Worm (Caenorhabditis elegans) whole organism, L1 larva: ENCODE measurements around the gene C26E1.2.

Experiments
- C04F5.9 ChIP-seq: sonication (generic microtip); optimal IDR thresholded peaks from 2 replicates; lab custom pipeline; 2016; ENCODE audit warnings: missing genetic modification characterization, missing compliant biosample characterization
- F16B12.6 ChIP-seq: fragments of 150-350 bp; optimal IDR thresholded peaks from 2 replicates; lab custom pipeline; 2014; ENCODE audit warnings: missing biosample characterization, missing genetic modification characterization
- Y116A8C.19 ChIP-seq: sonication (generic microtip); optimal IDR thresholded peaks from 2 replicates; lab custom pipeline; 2016; ENCODE audit warnings: missing compliant biosample characterization, missing genetic modification characterization, borderline replicate concordance
- aha-1 ChIP-seq: fragments of 150-350 bp; optimal IDR thresholded peaks from 2 replicates; lab custom pipeline; 2014; ENCODE audit warnings: missing biosample characterization, missing genetic modification characterization
- ceh-63 ChIP-seq: fragments of 200-800 bp; sonication (Bioruptor generic); optimal IDR thresholded peaks from 2 replicates; lab custom pipeline; 2018; ENCODE audit warnings: mild to moderate bottlenecking, missing genetic modification characterization, missing compliant biosample characterization
- ceh-90 ChIP-seq: sonication (generic microtip); optimal IDR thresholded peaks from 2 replicates; lab custom pipeline; 2016; ENCODE audit warnings: missing genetic modification characterization, missing compliant biosample characterization
- ces-1 ChIP-seq: fragments of 150-350 bp; optimal IDR thresholded peaks from 2 replicates; lab custom pipeline; 2014; ENCODE audit warnings: missing biosample characterization, missing genetic modification reagents, missing genetic modification characterization
- dsc-1 ChIP-seq: sonication (generic microtip); optimal IDR thresholded peaks from 2 replicates; lab custom pipeline; 2016; ENCODE audit warnings: mild to moderate bottlenecking, missing genetic modification characterization, missing compliant biosample characterization
- efl-1 ChIP-seq, 4 experiments: fragments of 150-350 bp; optimal IDR thresholded peaks in 3 of 4; peaks in 1 of 4; 1 replicate in 1 of 4; 2 replicates in 3 of 4; lab custom pipeline; 2014; ENCODE audit warnings: missing biosample characterization in 2 of 4, missing genetic modification characterization in 2 of 4, missing genetic modification reagents in 2 of 4
- egl-13 ChIP-seq: sonication (generic microtip); optimal IDR thresholded peaks from 2 replicates; lab custom pipeline; 2016; ENCODE audit warnings: missing genotype, missing genetic modification reagents, missing genetic modification characterization, missing compliant biosample characterization
- elt-2 ChIP-seq: sonication (generic microtip); optimal IDR thresholded peaks from 2 replicates; lab custom pipeline; 2016; ENCODE audit warnings: missing genetic modification characterization, mild to moderate bottlenecking, inconsistent platforms, missing compliant biosample characterization, missing genetic modification reagents
- ets-5 ChIP-seq: fragments of 200-800 bp; sonication (Bioruptor generic); IDR thresholded peaks from 2 replicates; pipeline ENCODE4 v1.3.6; 2022; ENCODE audit warnings: missing genetic modification characterization, missing compliant biosample characterization
- fkh-8 ChIP-seq: sonication (generic microtip); optimal IDR thresholded peaks from 2 replicates; lab custom pipeline; 2016; ENCODE audit warnings: mild to moderate bottlenecking, missing genetic modification characterization, missing compliant biosample characterization
- fos-1 ChIP-seq: fragments of 150-350 bp; optimal IDR thresholded peaks from 2 replicates; lab custom pipeline; 2014; ENCODE audit warnings: missing biosample characterization, missing genetic modification characterization
- hlh-4 ChIP-seq: sonication (generic microtip); optimal IDR thresholded peaks from 2 replicates; lab custom pipeline; 2016; ENCODE audit warnings: mild to moderate bottlenecking, missing genetic modification characterization, missing compliant biosample characterization
- isw-1 ChIP-seq: fragments of 200-800 bp; sonication (Bioruptor generic); IDR thresholded peaks from 2 replicates; pipeline ENCODE4 v1.3.6; 2022; ENCODE audit warnings: missing genetic modification characterization, missing compliant biosample characterization
- lin-13 ChIP-seq: fragments of 150-350 bp; optimal IDR thresholded peaks from 2 replicates; lab custom pipeline; 2014; ENCODE audit warnings: missing biosample characterization, missing genetic modification reagents, missing genetic modification characterization
- lin-14 ChIP-seq: fragments of 200-800 bp; sonication (Bioruptor generic); optimal IDR thresholded peaks from 2 replicates; lab custom pipeline; 2018; ENCODE audit warnings: mild to moderate bottlenecking, missing genetic modification characterization, moderate library complexity, missing compliant biosample characterization
- lin-39 ChIP-seq: fragments of 150-350 bp; optimal IDR thresholded peaks from 2 replicates; lab custom pipeline; 2014; ENCODE audit warnings: missing biosample characterization, missing genetic modification reagents, missing genetic modification characterization
- lsy-2 ChIP-seq, 2 experiments: fragments of 150-350 bp; optimal IDR thresholded peaks; 2 replicates each; lab custom pipeline; 2014; ENCODE audit warnings: missing biosample characterization in 2 of 2, missing genetic modification characterization in 2 of 2
- mab-9 ChIP-seq: fragments of 200-800 bp; sonication (Bioruptor generic); IDR thresholded peaks from 2 replicates; pipeline ENCODE4 v1.3.6; 2022; ENCODE audit warnings: missing genetic modification reagents, missing genetic modification characterization, missing compliant biosample characterization
- mep-1 ChIP-seq: fragments of 150-350 bp; optimal IDR thresholded peaks from 2 replicates; lab custom pipeline; 2014; ENCODE audit warnings: missing biosample characterization, missing genetic modification characterization
- nhr-11 ChIP-seq: fragments of 150-350 bp; optimal IDR thresholded peaks from 2 replicates; lab custom pipeline; 2014; ENCODE audit warnings: missing biosample characterization, missing genetic modification characterization
- nhr-19 ChIP-seq: fragments of 200-800 bp; sonication (Bioruptor generic); conservative IDR thresholded peaks from 2 replicates; pipeline ENCODE4 v1.3.6; 2022; ENCODE audit warnings: missing genetic modification characterization, missing compliant biosample characterization
- nhr-237 ChIP-seq: fragments of 150-350 bp; optimal IDR thresholded peaks from 2 replicates; lab custom pipeline; 2014; ENCODE audit warnings: missing biosample characterization, missing genetic modification characterization
- nhr-28 ChIP-seq: fragments of 150-350 bp; optimal IDR thresholded peaks from 2 replicates; lab custom pipeline; 2014; ENCODE audit warnings: missing biosample characterization, missing genetic modification characterization
- nhr-47 ChIP-seq: sonication (generic microtip); optimal IDR thresholded peaks from 2 replicates; lab custom pipeline; 2016; ENCODE audit warnings: mild to moderate bottlenecking, missing genetic modification characterization, moderate library complexity, missing compliant biosample characterization
- nhr-71 ChIP-seq: sonication (generic microtip); optimal IDR thresholded peaks from 2 replicates; lab custom pipeline; 2016; ENCODE audit warnings: mild to moderate bottlenecking, missing genetic modification characterization, moderate library complexity, missing compliant biosample characterization
- nhr-76 ChIP-seq: sonication (generic microtip); optimal IDR thresholded peaks from 2 replicates; lab custom pipeline; 2017; ENCODE audit warnings: missing biosample characterization, missing genetic modification characterization
- nhr-85 ChIP-seq: sonication (generic microtip); peaks from one replicate; lab custom pipeline; 2016; ENCODE audit warnings: missing genetic modification characterization, inconsistent platforms, missing compliant biosample characterization
- pag-3 ChIP-seq: sonication (generic microtip); optimal IDR thresholded peaks from 2 replicates; lab custom pipeline; 2017; ENCODE audit warnings: missing genetic modification characterization, mild to moderate bottlenecking, missing compliant biosample characterization, antibody characterized with exemption, borderline replicate concordance; ENCODE audit not compliant: insufficient read depth
- rnt-1 ChIP-seq: sonication (generic microtip); optimal IDR thresholded peaks from 2 replicates; lab custom pipeline; 2016; ENCODE audit warnings: mild to moderate bottlenecking, missing genetic modification characterization, moderate library complexity, missing compliant biosample characterization
- skn-1 ChIP-seq: fragments of 150-350 bp; optimal IDR thresholded peaks from 2 replicates; lab custom pipeline; 2014; ENCODE audit warnings: missing biosample characterization, missing genetic modification characterization
- snpc-4 ChIP-seq: fragments of 150-350 bp; optimal IDR thresholded peaks from 2 replicates; lab custom pipeline; 2014; ENCODE audit warnings: missing biosample characterization, missing genetic modification characterization
- snu-23 ChIP-seq: sonication (generic microtip); optimal IDR thresholded peaks from 2 replicates; lab custom pipeline; 2016; ENCODE audit warnings: missing genetic modification characterization, missing compliant biosample characterization
- sptf-1 ChIP-seq: fragments of 150-350 bp; optimal IDR thresholded peaks from 2 replicates; lab custom pipeline; 2014; ENCODE audit warnings: missing biosample characterization, missing genetic modification characterization
- unc-62 ChIP-seq: fragments of 150-350 bp; optimal IDR thresholded peaks from 2 replicates; lab custom pipeline; 2014; ENCODE audit warnings: missing biosample characterization, missing genetic modification reagents, missing genetic modification characterization
- unc-86 ChIP-seq: sonication (generic microtip); optimal IDR thresholded peaks from 2 replicates; lab custom pipeline; 2016; ENCODE audit warnings: missing genetic modification characterization, missing compliant biosample characterization
- vab-15 ChIP-seq: sonication (generic microtip); optimal IDR thresholded peaks from 2 replicates; lab custom pipeline; 2017; ENCODE audit warnings: missing genotype, mild to moderate bottlenecking, missing genetic modification characterization, missing compliant biosample characterization
- xbp-1 ChIP-seq: sonication (generic microtip); optimal IDR thresholded peaks from 2 replicates; lab custom pipeline; 2016; ENCODE audit warnings: missing genetic modification characterization, missing compliant biosample characterization
- zag-1 ChIP-seq: fragments of 150-350 bp; optimal IDR thresholded peaks from 2 replicates; lab custom pipeline; 2014; ENCODE audit warnings: missing biosample characterization, missing genetic modification characterization
- zip-4 ChIP-seq: fragments of 200-800 bp; sonication (Bioruptor generic); optimal IDR thresholded peaks from 2 replicates; lab custom pipeline; 2018; ENCODE audit warnings: mild to moderate bottlenecking, missing genetic modification characterization, moderate library complexity, missing compliant biosample characterization
- ztf-11 ChIP-seq, 2 experiments: sonication (generic microtip); optimal IDR thresholded peaks; 2 replicates each; lab custom pipeline; 2016 to 2017; ENCODE audit warnings: missing genetic modification characterization in 2 of 2, missing biosample characterization in 1 of 2, missing compliant biosample characterization in 1 of 2

The C26E1.2 gene

ce11 chrV:13288881-13289280 lies 16.1 kb upstream of the C26E1.2 start:
- no peak for TF ChIP-seq zag-1 (tag; lab: Kevin White, UChicago)
- no peak for TF ChIP-seq ces-1 (GFP tag; lab: Kevin White, UChicago)
- no peak for TF ChIP-seq nhr-47 (tag; lab: Kevin White, UChicago)
- no peak for TF ChIP-seq sptf-1 (tag; lab: Kevin White, UChicago)
- TF ChIP-seq elt-2 (tag; lab: Kevin White, UChicago): no peak
- TF ChIP-seq skn-1: no peak
- no peak for TF ChIP-seq Y116A8C.19 (tag; lab: Kevin White, UChicago)
- no peak for TF ChIP-seq egl-13 (tag; lab: Kevin White, UChicago)
- peak; percentile 68 for TF ChIP-seq rnt-1
- TF ChIP-seq nhr-237 (tag; lab: Kevin White, UChicago): no peak
- TF ChIP-seq nhr-28: no peak
- no peak for TF ChIP-seq nhr-11
- no peak for TF ChIP-seq nhr-85 (tag; lab: Kevin White, UChicago)
- peak; percentile 48 for TF ChIP-seq lin-14 (GFP tag; lab: Kevin White, UChicago)
- TF ChIP-seq fos-1 (tag; lab: Kevin White, UChicago): no peak
- TF ChIP-seq pag-3 (tag; lab: Kevin White, UChicago): peak; percentile 58
- TF ChIP-seq ztf-11 (tag; optimal IDR thresholded peaks at IDR 0.05; lab: Kevin White, UChicago): no peak
- TF ChIP-seq vab-15 (tag; lab: Kevin White, UChicago): no peak
- TF ChIP-seq lin-39: no peak
- TF ChIP-seq isw-1 (GFP tag; lab: Robert Waterston, UW): no peak
- TF ChIP-seq snu-23 (GFP tag; lab: Kevin White, UChicago): peak; percentile 25
- TF ChIP-seq dsc-1: no peak
- TF ChIP-seq unc-62 (GFP tag; lab: Kevin White, UChicago): no peak
- no peak for TF ChIP-seq xbp-1
- TF ChIP-seq C04F5.9 (tag; lab: Kevin White, UChicago): no peak
- no peak for TF ChIP-seq ceh-63 (GFP tag; lab: Kevin White, UChicago)
- peak; percentile 53 for TF ChIP-seq nhr-71 (tag; lab: Kevin White, UChicago)
- TF ChIP-seq ets-5 (GFP tag; lab: Robert Waterston, UW): no peak
- 0 out of 2 replicates have a peak, but pooled peaks have one; percentile 10 for TF ChIP-seq nhr-19 (GFP tag; lab: Robert Waterston, UW)
- TF ChIP-seq hlh-4: no peak
- TF ChIP-seq ceh-90 (tag; lab: Kevin White, UChicago): no peak
- no peak for TF ChIP-seq snpc-4 (tag; lab: Kevin White, UChicago)
- TF ChIP-seq zip-4 (GFP tag; lab: Kevin White, UChicago): no peak
- TF ChIP-seq lsy-2 (tag; optimal IDR thresholded peaks at IDR 0.05; lab: Kevin White, UChicago): peak in 1 of 2 experiments; percentile 7
- no peak for TF ChIP-seq mep-1
- TF ChIP-seq mab-9 (GFP tag; lab: Robert Waterston, UW): no peak
- TF ChIP-seq efl-1 (optimal IDR thresholded peaks at IDR 0.05; lab: Kevin White, UChicago): no peak
- no peak for TF ChIP-seq efl-1 (GFP tag; optimal IDR thresholded peaks at IDR 0.05 in 1 of 2; lab: Kevin White, UChicago)

- TF ChIP-seq lin-13 (no peak), Y116A8C.19 (tag; lab: Kevin White, UChicago) (no peak), fkh-8 (tag; lab: Kevin White, UChicago) (no peak), nhr-19 (GFP tag; lab: Robert Waterston, UW) (no peak), nhr-76 (tag; lab: Kevin White, UChicago) (no peak), aha-1 (tag; lab: Kevin White, UChicago) (no peak), F16B12.6 (tag; lab: Kevin White, UChicago) (no peak), unc-86 (tag; lab: Kevin White, UChicago) (no peak), zag-1 (tag; lab: Kevin White, UChicago) (no peak), ceh-63 (GFP tag; lab: Kevin White, UChicago) (no peak), ces-1 (GFP tag; lab: Kevin White, UChicago) (no peak), ztf-11 (tag; optimal IDR thresholded peaks at IDR 0.05; lab: Kevin White, UChicago) (no peak)
These were observed 10.4 kb upstream of the C26E1.2 start for ce11 chrV:13294507-13294906.
